Worm (Caenorhabditis elegans) whole organism, L2 larva: ENCODE data around the gene T14E8.2.

Experiments
- ama-1 ChIP-seq: fragments of 150-350 bp; optimal IDR thresholded peaks from 2 replicates; lab custom pipeline; 2018; ENCODE audit warnings: inconsistent platforms
- blmp-1 ChIP-seq: sonication (generic microtip); optimal IDR thresholded peaks from 2 replicates; lab custom pipeline; 2017; ENCODE audit warnings: missing genetic modification characterization, mild to moderate bottlenecking, missing compliant biosample characterization, antibody characterized with exemption, moderate library complexity; ENCODE audit not compliant: insufficient read depth
- lsy-2 ChIP-seq, 2 experiments: fragments of 150-350 bp in 1 of 2; sonication (generic microtip) in 1 of 2; optimal IDR thresholded peaks; 2 replicates each; lab custom pipeline; 2014 to 2017; ENCODE audit warnings: missing biosample characterization in 2 of 2, missing genetic modification characterization in 2 of 2
- peb-1 ChIP-seq: fragments of 150-350 bp; optimal IDR thresholded peaks from 2 replicates; lab custom pipeline; 2014; ENCODE audit warnings: missing biosample characterization, missing genetic modification characterization
- snpc-4 ChIP-seq: fragments of 150-350 bp; optimal IDR thresholded peaks from 2 replicates; lab custom pipeline; 2014; ENCODE audit warnings: missing biosample characterization, missing genetic modification characterization

- TF ChIP-seq blmp-1 (tag; lab: Kevin White, UChicago) (no peak), ama-1 (lab: Kevin White, UChicago) (no peak), snpc-4 (no peak), peb-1 (tag; lab: Kevin White, UChicago) (no peak), lsy-2 (tag; optimal IDR thresholded peaks at IDR 0.05; lab: Kevin White, UChicago) (no peak)
These were observed 19.6 kb downstream of the T14E8.2 start, which contains the start of gene aaim-1 for ce11 chrX:6562378-6562856.
